Fruit fly (Drosophila melanogaster): ENCODE data around the gene CG14932.

CG14932 gene

dm6 chr2L:11740595-11740994 is 49.1 kb upstream of the CG14932 start (continued):
- TF ChIP-seq CG18599 (GFP tag; optimal IDR thresholded peaks at IDR 0.05) (peak; percentile 10), run (tag; optimal IDR thresholded peaks at IDR 0.05) (peak; percentile 12), vnd (GFP tag; IDR thresholded peaks at IDR 0.05; ENCODE audit: partially characterized antibody) (peak; percentile 55; the same call in 1 of the 3 replicates), chinmo (GFP tag; IDR thresholded peaks at IDR 0.05; ENCODE audit: partially characterized antibody) (0 out of 4 replicates have a peak, but pooled peaks have one; percentile 54), sug (tag; optimal IDR thresholded peaks at IDR 0.05) (peak; percentile 82), Ets65A (GFP tag) (peak; percentile 81), mirr (GFP tag; optimal IDR thresholded peaks at IDR 0.05) (peak; percentile 86), sima (GFP tag; optimal IDR thresholded peaks at IDR 0.05) (no peak), CG6689 (GFP tag; IDR thresholded peaks at IDR 0.05) (no peak), CG30403 (GFP tag; optimal IDR thresholded peaks at IDR 0.05) (no peak), Nf-YA (GFP tag; IDR thresholded peaks at IDR 0.05) (no peak), CG10274 (GFP tag; optimal IDR thresholded peaks at IDR 0.05) (no peak), GATAe (GFP tag; conservative IDR thresholded peaks at IDR 0.05) (peak; percentile 82), exex (tag; optimal IDR thresholded peaks at IDR 0.05) (peak; percentile 99), grn (GFP tag; optimal IDR thresholded peaks at IDR 0.05) (peak; percentile 87), kay (GFP tag; optimal IDR thresholded peaks at IDR 0.05) (no peak), salm (tag; optimal IDR thresholded peaks at IDR 0.05) (peak; percentile 57), dpn (GFP tag; optimal IDR thresholded peaks at IDR 0.05) (no peak)

- TF ChIP-seq gfzf (GFP tag; optimal IDR thresholded peaks at IDR 0.05) (no peak), tx (GFP tag; optimal IDR thresholded peaks at IDR 0.05) (no peak), ATbp (GFP tag; optimal IDR thresholded peaks at IDR 0.05) (no peak), bbx (GFP tag; IDR thresholded peaks at IDR 0.05; ENCODE audit: partially characterized antibody) (no peak), CG6689 (GFP tag; IDR thresholded peaks at IDR 0.05) (no peak), Nf-YB (GFP tag; optimal IDR thresholded peaks at IDR 0.05) (no peak), CG1602 (GFP tag; optimal IDR thresholded peaks at IDR 0.05) (no peak), sens-2 (GFP tag; IDR thresholded peaks at IDR 0.05) (no peak), CrebB (tag; optimal IDR thresholded peaks at IDR 0.05) (no peak), CG2116 (GFP tag; optimal IDR thresholded peaks at IDR 0.05) (no peak), CG18262 (tag; optimal IDR thresholded peaks at IDR 0.05) (no peak)
Observed at dm6 chr2L:11753455-11753854, 36.3 kb upstream of the CG14932 start, which contains the start of gene CG42470. CG42470 (minus strand) TSS chr2L:11753555.

dm6 chr2L:11753922-11754321 is 35.8 kb upstream of the CG14932 start, which contains the start of gene CG42471:
CG42471 (minus strand) TSS chr2L:11754022.
- no peak for TF ChIP-seq CG4328 (GFP tag; optimal IDR thresholded peaks at IDR 0.05)
- no peak for TF ChIP-seq CG18011 (GFP tag; optimal IDR thresholded peaks at IDR 0.05)
- TF ChIP-seq CG17612 (GFP tag; IDR thresholded peaks at IDR 0.05): no peak
- no peak for TF ChIP-seq Lpt (GFP tag; optimal IDR thresholded peaks at IDR 0.05)
- no peak for TF ChIP-seq emc (GFP tag; optimal IDR thresholded peaks at IDR 0.05)
- no peak for TF ChIP-seq slp2 (GFP tag; optimal IDR thresholded peaks at IDR 0.05)
- no peak for TF ChIP-seq trh (GFP tag; optimal IDR thresholded peaks at IDR 0.05)
- TF ChIP-seq CG4404 (GFP tag; IDR thresholded peaks at IDR 0.05): no peak
- TF ChIP-seq Dip2 (GFP tag; IDR thresholded peaks at IDR 0.05): no peak
- TF ChIP-seq CG8924 (tag; optimal IDR thresholded peaks at IDR 0.05): no peak

All from whole organism, embryonic.